Worm (Caenorhabditis elegans): ENCODE measurements around the gene col-19.

Gene col-19

DNA sequence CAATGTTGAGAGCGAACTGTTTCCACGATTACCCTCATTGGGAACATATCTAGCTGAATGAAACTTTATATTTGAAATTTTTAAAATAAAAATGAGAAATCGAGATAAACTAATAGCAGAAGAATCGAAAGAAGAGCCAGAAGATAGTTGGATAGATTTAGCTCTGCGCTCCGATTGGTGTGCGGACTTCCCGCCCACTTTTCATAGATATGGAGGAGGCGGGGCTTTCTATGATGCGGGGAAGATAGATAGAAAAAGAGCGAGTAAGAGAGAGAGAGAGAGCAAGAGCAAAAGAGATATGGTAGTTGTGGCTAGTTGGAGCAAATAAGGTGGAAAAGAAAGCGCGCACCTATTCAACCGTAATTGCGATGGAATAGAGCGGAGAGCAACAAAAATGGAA is 12.2 kb downstream of the col-19 start, which contains the start of gene dve-1:
dve-1 (minus strand) TSS at position 66 of the 400 bp plus-strand sequence.
- peak in 1 of 2 experiments; percentile 8 for TF ChIP-seq unc-62 (GFP tag; optimal IDR thresholded peaks at IDR 0.05 in 1 of 2)
- no peak for TF ChIP-seq unc-62 (tag; optimal IDR thresholded peaks at IDR 0.05)
- no peak for TF ChIP-seq nhr-48 (tag; optimal IDR thresholded peaks at IDR 0.05)

DNA sequence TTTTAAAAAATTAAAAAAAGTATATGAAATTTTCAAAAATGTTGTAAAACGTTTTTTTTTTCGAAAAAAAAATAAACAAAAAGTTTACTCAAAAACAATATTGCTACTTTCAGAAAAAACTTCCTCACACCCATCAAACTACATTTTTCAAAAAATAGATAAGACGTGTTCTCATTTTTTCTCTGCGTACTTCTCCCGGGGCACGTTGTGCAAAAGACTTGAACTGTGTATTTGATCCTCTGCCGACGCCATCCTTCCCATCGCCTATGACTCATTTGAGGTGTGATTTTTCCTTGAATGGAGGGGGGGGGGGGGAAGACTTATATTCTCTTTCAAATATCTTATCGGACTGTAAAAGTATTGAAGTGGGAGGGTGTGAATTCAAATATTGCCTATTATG is 16.9 kb downstream of the col-19 start:
- TF ChIP-seq nhr-28 (tag; optimal IDR thresholded peaks at IDR 0.05) = peak; percentile 12
- no peak for TF ChIP-seq daf-16 (GFP tag; optimal IDR thresholded peaks at IDR 0.05)
- TF ChIP-seq daf-16 (tag; optimal IDR thresholded peaks at IDR 0.05) = peak; percentile 46
- TF ChIP-seq unc-62 (GFP tag; optimal IDR thresholded peaks at IDR 0.05 in 1 of 2) = peak in 1 of 2 experiments; percentile 14
- no peak for TF ChIP-seq unc-62 (tag; optimal IDR thresholded peaks at IDR 0.05)
- TF ChIP-seq Y75B8A.6 (GFP tag; IDR thresholded peaks at IDR 0.05) = no peak
- TF ChIP-seq pqm-1 (tag; optimal IDR thresholded peaks at IDR 0.05) = peak; percentile 2
- no peak for TF ChIP-seq F37D6.2 (tag; optimal IDR thresholded peaks at IDR 0.05)
- peak; percentile 24; the same call in 1 of the 2 replicates for TF ChIP-seq dmd-6 (GFP tag; IDR thresholded peaks at IDR 0.05)
- peak; percentile 22 for TF ChIP-seq hlh-11 (tag; optimal IDR thresholded peaks at IDR 0.05)

ce11 chrX:439031-439430 is 17.5 kb downstream of the col-19 start:
- TF ChIP-seq saeg-2 (GFP tag; IDR thresholded peaks at IDR 0.05) = no peak
- TF ChIP-seq fos-1 (tag; optimal IDR thresholded peaks at IDR 0.05) = no peak
- TF ChIP-seq daf-16 (GFP tag; optimal IDR thresholded peaks at IDR 0.05) = no peak
- peak; percentile 91 for TF ChIP-seq daf-16 (tag; optimal IDR thresholded peaks at IDR 0.05)
- peak; percentile 29; the same call in 1 of the 2 replicates for TF ChIP-seq dmd-6 (GFP tag; IDR thresholded peaks at IDR 0.05)
- no peak for TF ChIP-seq zfp-2 (tag; optimal IDR thresholded peaks at IDR 0.05)
- no peak for TF ChIP-seq mdt-29 (GFP tag; IDR thresholded peaks at IDR 0.05)
- no peak for TF ChIP-seq madf-9 (GFP tag; conservative IDR thresholded peaks at IDR 0.05)
- peak; percentile 51 for TF ChIP-seq hlh-11 (tag; optimal IDR thresholded peaks at IDR 0.05)
- TF ChIP-seq aha-1 (tag) = peak; percentile 54
- no peak for TF ChIP-seq lin-39 (tag; optimal IDR thresholded peaks at IDR 0.05)
- no peak for TF ChIP-seq dmd-9 (GFP tag; IDR thresholded peaks at IDR 0.05)
- TF ChIP-seq aly-2 (tag; optimal IDR thresholded peaks at IDR 0.05) = no peak
- peak; percentile 3 for TF ChIP-seq nhr-48 (tag; optimal IDR thresholded peaks at IDR 0.05)
- no peak for TF ChIP-seq lin-1 (GFP tag; IDR thresholded peaks at IDR 0.05)
- no peak for TF ChIP-seq unc-39 (tag; optimal IDR thresholded peaks at IDR 0.05)
- no peak for TF ChIP-seq dve-1 (tag; optimal IDR thresholded peaks at IDR 0.05; ENCODE audit: insufficient read depth)
- TF ChIP-seq Y48G9A.11 (GFP tag; IDR thresholded peaks at IDR 0.05) = no peak
- TF ChIP-seq nhr-111 (GFP tag; optimal IDR thresholded peaks at IDR 0.05) = no peak
- TF ChIP-seq ceh-32 (tag; optimal IDR thresholded peaks at IDR 0.05; ENCODE audit: poor library complexity) = no peak

DNA sequence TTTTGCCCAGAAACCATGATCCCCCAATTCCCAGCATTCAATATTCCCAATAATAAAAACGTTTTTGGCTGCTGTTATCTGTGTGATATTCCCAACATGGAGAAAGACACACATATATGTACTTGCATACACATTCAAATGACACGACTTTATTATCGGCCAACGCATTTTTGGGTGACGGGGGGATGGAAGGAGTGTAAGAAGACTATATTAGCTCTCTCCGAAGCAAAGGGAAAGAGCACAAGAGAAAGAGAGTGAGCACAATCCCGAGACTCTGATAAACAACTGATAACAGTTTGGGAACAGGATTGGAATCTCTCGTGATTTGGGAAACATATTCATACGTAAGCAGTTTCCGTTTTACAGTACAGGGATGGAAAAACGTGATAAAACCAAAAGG is 18.9 kb downstream of the col-19 start:
- no peak for TF ChIP-seq hmg-1.1 (GFP tag; IDR thresholded peaks at IDR 0.05)
- TF ChIP-seq ceh-28 (tag; optimal IDR thresholded peaks at IDR 0.05) = no peak
- TF ChIP-seq daf-12 (tag; optimal IDR thresholded peaks at IDR 0.05) = no peak
- TF ChIP-seq tra-1 (GFP tag; IDR thresholded peaks at IDR 0.05) = no peak
- TF ChIP-seq nhr-11 (tag; optimal IDR thresholded peaks at IDR 0.05) = no peak
- TF ChIP-seq nhr-77 (tag; optimal IDR thresholded peaks at IDR 0.05) = peak; percentile 73
- no peak for TF ChIP-seq ces-1 (GFP tag; optimal IDR thresholded peaks at IDR 0.05)
- TF ChIP-seq pqm-1 (tag; optimal IDR thresholded peaks at IDR 0.05) = peak; percentile 75
- no peak for TF ChIP-seq mxl-2 (GFP tag; conservative IDR thresholded peaks at IDR 0.05)
- no peak for TF ChIP-seq F49E8.2 (tag; optimal IDR thresholded peaks at IDR 0.05; ENCODE audit: borderline replicate concordance)
- no peak for TF ChIP-seq R02D3.7 (tag; optimal IDR thresholded peaks at IDR 0.05)
- TF ChIP-seq nhr-237 (tag; optimal IDR thresholded peaks at IDR 0.05) = no peak
- TF ChIP-seq snpc-4 (tag; optimal IDR thresholded peaks at IDR 0.05) = no peak
- TF ChIP-seq spr-1 (tag; optimal IDR thresholded peaks at IDR 0.05) = no peak
- no peak for TF ChIP-seq ctbp-1 (GFP tag; IDR thresholded peaks at IDR 0.05)
- TF ChIP-seq lir-3 (tag; optimal IDR thresholded peaks at IDR 0.05) = no peak
- no peak for TF ChIP-seq daf-8 (GFP tag; IDR thresholded peaks at IDR 0.05)
- no peak for TF ChIP-seq unc-130 (GFP tag; optimal IDR thresholded peaks at IDR 0.05)
- no peak for TF ChIP-seq ZK546.5 (tag; optimal IDR thresholded peaks at IDR 0.05)
- 0 out of 2 replicates have a peak, but pooled peaks have one; percentile 57 for TF ChIP-seq zfp-3 (GFP tag; conservative IDR thresholded peaks at IDR 0.05)
- TF ChIP-seq ztf-7 (tag; optimal IDR thresholded peaks at IDR 0.05) = no peak
- peak; percentile 17 for TF ChIP-seq mes-2 (tag; optimal IDR thresholded peaks at IDR 0.05; ENCODE audit: poor library complexity, severe bottlenecking)
- TF ChIP-seq vab-7 (GFP tag; IDR thresholded peaks at IDR 0.05) = no peak

All from whole organism, L4 larva.